Fruit fly (Drosophila melanogaster) whole organism, adult: ENCODE data around the gene Irbp18.
"Not testable (repeated sequence)": the region's sequence is repeated elsewhere in the genome, so short reads cannot be mapped to it uniquely, and the experiment has no call there.

Experiments used
- CG11617 ChIP-seq: fragments of 200-800 bp; sonication (Bioruptor generic); optimal IDR thresholded peaks from 2 replicates; lab custom pipeline; 2017; ENCODE audit warnings: mild to moderate bottlenecking, missing biosample characterization, missing genetic modification reagents, missing genetic modification characterization
- kay ChIP-seq: fragments of 200-800 bp; sonication (Bioruptor generic); peaks from one replicate; lab custom pipeline; 2016; ENCODE audit warnings: missing biosample characterization, missing genetic modification characterization, borderline replicate concordance
- pad ChIP-seq: fragments of 200-800 bp; sonication (Bioruptor generic); optimal IDR thresholded peaks from 3 replicates; lab custom pipeline; 2017; ENCODE audit warnings: missing biosample characterization, missing genetic modification characterization, mild to moderate bottlenecking, moderate library complexity, missing genetic modification reagents
- toe ChIP-seq: fragments of 200-800 bp; sonication (Bioruptor generic); optimal IDR thresholded peaks from 2 replicates; lab custom pipeline; 2016; ENCODE audit warnings: missing biosample characterization, missing genetic modification characterization

- TF ChIP-seq toe; pad (GFP tag; lab: Kevin White, UChicago); CG11617 (GFP tag; lab: Kevin White, UChicago); kay (GFP tag; lab: Kevin White, UChicago): not testable (repeated sequence)
Measured at dm6 chr3L:11132055-11132454, 34.1 kb upstream of the Irbp18 start, which contains the start of gene CG32074.
